Worm (Caenorhabditis elegans): ENCODE data around the gene mpst-3.

The mpst-3 gene

DNA sequence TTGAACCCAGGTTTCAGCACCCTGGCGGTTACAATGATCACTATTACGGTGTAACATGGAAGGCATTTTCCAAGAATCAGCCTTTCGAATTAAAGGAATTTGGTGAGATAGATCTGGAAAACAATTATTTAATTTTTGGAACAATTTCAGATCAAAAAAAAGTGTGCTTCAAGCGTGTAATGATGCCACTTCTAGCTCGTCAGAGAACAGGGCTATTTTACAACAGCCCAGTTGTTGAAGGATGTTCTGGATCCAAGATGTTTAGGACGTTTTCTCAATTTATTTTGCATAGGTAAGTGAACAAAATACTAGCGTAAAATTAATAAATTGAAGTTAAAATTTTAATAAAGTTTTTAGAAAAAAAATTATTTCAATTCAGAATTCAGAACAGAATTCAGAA is 5.5 kb downstream of the mpst-3 start:
- TF ChIP-seq ces-1 (GFP tag; optimal IDR thresholded peaks at IDR 0.05), result no peak
- TF ChIP-seq unc-120 (tag; optimal IDR thresholded peaks at IDR 0.05; ENCODE audit: poor library complexity, severe bottlenecking), result no peak
- TF ChIP-seq sptf-1 (tag; optimal IDR thresholded peaks at IDR 0.05), result no peak
- TF ChIP-seq unc-39 (tag; optimal IDR thresholded peaks at IDR 0.05), result no peak
- TF ChIP-seq ceh-39 (tag; optimal IDR thresholded peaks at IDR 0.05), result no peak
- no peak for TF ChIP-seq nhr-28 (tag; optimal IDR thresholded peaks at IDR 0.05)
- TF ChIP-seq flh-1 (GFP tag; optimal IDR thresholded peaks at IDR 0.05), result no peak
- TF ChIP-seq snpc-4 (tag; optimal IDR thresholded peaks at IDR 0.05), result no peak
- no peak for TF ChIP-seq hlh-1 (tag; optimal IDR thresholded peaks at IDR 0.05)
- TF ChIP-seq ztf-11 (tag; optimal IDR thresholded peaks at IDR 0.05), result no peak
- no peak for TF ChIP-seq unc-62 (GFP tag; optimal IDR thresholded peaks at IDR 0.05)
- TF ChIP-seq elt-3 (tag; optimal IDR thresholded peaks at IDR 0.05), result no peak
- no peak for TF ChIP-seq tbx-8 (GFP tag; optimal IDR thresholded peaks at IDR 0.05)
- no peak for TF ChIP-seq mls-2 (tag; optimal IDR thresholded peaks at IDR 0.05)
- no peak for TF ChIP-seq ham-2 (GFP tag; optimal IDR thresholded peaks at IDR 0.05)
- TF ChIP-seq mab-5 (tag; optimal IDR thresholded peaks at IDR 0.05), result no peak

DNA sequence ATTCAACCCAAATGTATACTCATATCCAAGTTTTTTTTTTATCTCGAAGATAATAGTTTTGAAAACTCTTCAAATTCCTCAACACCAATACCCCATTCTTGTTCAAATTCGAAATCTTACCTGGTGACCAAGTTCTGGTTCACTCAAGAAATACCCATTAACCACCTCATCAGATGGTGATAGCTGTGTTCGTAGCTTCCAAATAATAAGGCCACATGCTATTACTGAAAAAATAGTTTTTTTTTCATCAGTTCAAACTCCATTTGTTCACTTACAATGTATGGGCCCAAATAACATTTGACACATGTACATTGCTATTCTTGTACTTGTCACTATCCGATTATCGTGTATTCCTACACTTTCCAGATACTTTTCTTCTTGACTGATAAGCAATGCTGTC is 12.0 kb downstream of the mpst-3 start:
- no peak for TF ChIP-seq mls-2 (tag; optimal IDR thresholded peaks at IDR 0.05)

DNA sequence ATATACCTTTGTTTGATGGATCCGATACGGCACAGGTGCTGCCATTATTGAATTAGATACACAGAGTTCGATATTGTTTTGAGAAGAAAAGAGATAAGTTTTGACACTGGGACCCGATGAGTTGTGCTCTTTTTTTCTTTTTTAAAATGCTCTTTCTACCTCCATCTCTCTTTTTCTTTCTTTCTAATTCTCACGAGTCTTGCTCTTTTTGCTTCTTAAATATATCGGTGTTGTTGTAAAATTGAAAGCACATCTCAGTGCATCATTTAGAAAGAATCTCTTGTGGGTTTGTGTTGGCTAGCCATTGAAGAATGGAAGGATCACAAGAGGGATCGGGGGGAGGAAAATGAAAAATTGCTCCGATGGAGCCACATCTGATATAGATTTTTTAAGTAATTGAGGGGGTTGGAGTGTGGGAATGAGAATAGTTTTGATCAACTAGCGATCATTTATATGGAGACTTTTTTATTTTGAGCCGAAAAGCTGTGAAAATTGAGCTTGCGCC is 13.9 kb downstream of the mpst-3 start, which contains the start of gene H12D21.9:
TSS of gene H12D21.9 (minus strand) at position 148 of the 505 bp plus-strand sequence.
- TF ChIP-seq unc-120 (tag; optimal IDR thresholded peaks at IDR 0.05; ENCODE audit: poor library complexity, severe bottlenecking) (peak; percentile 54), lsy-2 (tag; optimal IDR thresholded peaks at IDR 0.05) (no peak), snpc-4 (tag; optimal IDR thresholded peaks at IDR 0.05) (no peak)

DNA sequence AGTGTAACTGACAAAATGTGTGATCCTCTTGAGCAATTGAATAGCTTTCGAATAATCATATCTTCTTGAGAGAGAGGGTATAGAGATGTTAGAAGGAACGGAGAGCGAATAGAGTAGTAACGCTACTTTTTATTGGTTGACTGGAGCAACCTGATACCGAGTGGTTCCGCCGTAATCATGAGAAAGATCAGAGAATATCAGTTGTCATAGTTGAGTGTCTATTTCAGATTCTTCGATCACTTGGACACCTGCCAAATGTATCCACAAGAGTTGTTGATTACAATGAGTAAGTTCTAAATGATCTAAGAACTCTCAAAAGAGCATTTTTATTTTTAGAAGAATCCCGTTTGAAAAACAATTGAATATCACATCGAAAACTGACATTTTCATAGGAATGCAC is 15.3 kb downstream of the mpst-3 start:
- no peak for TF ChIP-seq unc-120 (tag; optimal IDR thresholded peaks at IDR 0.05; ENCODE audit: poor library complexity, severe bottlenecking)
- TF ChIP-seq lsy-2 (tag; optimal IDR thresholded peaks at IDR 0.05), result no peak

DNA sequence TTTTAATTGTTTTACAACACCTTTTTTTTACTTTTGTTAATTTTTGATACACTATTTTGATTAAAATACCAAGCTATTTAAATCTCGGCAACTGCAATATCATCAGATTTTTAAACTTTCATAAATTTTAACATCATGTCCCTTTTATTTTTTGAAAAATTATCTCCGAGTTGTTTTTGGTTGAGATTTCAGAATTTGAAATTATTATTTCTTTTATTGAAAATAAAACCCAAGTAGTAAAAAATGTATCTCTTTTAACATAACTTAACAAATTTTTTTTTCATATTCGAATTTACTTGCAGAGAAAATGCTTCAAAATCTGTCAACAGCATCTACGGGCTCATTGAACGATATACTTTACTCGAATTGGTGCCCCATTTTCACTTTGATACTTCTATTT is 20.2 kb downstream of the mpst-3 start, which contains the start of gene H12D21.11:
TSS of gene H12D21.11 (plus strand) at position 301 of the 400 bp plus-strand sequence.
- TF ChIP-seq cnd-1 (tag; optimal IDR thresholded peaks at IDR 0.05) (no peak), ztf-11 (tag; optimal IDR thresholded peaks at IDR 0.05) (no peak), elt-3 (tag; optimal IDR thresholded peaks at IDR 0.05) (no peak), lsy-2 (tag; optimal IDR thresholded peaks at IDR 0.05) (no peak), nhr-12 (tag; optimal IDR thresholded peaks at IDR 0.05) (no peak), mls-2 (tag; optimal IDR thresholded peaks at IDR 0.05) (no peak), nhr-237 (tag; optimal IDR thresholded peaks at IDR 0.05) (no peak), tbx-8 (GFP tag; optimal IDR thresholded peaks at IDR 0.05) (no peak), sem-2 (GFP tag; optimal IDR thresholded peaks at IDR 0.05) (no peak), nhr-28 (tag; optimal IDR thresholded peaks at IDR 0.05) (no peak), ham-2 (GFP tag; optimal IDR thresholded peaks at IDR 0.05) (no peak), mep-1 (tag; optimal IDR thresholded peaks at IDR 0.05) (no peak)

DNA sequence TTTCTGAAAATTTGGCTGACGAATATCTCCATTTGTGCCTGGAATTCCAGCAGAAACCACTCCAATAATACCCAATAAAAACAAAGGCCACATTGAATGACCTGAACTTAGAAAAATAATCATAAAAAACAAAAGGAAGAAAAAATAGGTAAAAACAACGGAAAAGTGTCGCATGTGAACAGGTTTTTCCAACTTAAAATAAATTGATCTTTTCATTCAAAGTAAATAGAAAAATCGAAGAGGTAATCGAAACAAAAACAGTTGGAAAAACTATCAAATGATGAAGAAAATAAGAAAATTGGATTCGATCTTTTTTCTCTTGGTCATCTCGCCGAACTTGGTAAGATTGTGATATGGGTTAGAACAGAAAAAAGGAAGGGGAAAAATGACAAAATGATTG is 26.1 kb downstream of the mpst-3 start, which contains the start of gene zmp-4:
TSS of gene zmp-4 (minus strand) at position 101 of the 400 bp plus-strand sequence.
- TF ChIP-seq unc-120 (tag; optimal IDR thresholded peaks at IDR 0.05; ENCODE audit: poor library complexity, severe bottlenecking), result no peak

DNA sequence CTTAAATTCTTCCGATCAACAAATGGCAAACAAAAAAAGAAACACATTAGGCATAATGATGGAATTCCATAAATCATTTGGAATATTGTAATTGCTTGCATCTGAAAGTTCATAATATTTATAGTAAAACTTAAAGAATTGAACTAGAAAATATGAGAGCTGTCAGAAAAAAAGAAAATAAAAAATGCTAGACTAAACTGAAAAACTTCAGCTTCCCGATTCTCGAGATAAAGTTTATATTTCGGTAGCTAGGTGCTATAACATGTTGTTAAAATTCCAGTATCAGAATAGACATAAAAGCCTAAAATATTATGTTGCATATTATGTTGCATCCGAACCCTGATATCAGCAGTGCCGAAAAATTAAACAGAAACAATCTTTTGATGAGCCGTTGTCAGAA is 28.7 kb downstream of the mpst-3 start, which contains the start of gene srg-54:
TSS of gene srg-54 (minus strand) at position 101 of the 400 bp plus-strand sequence.
- TF ChIP-seq lin-13 (tag; optimal IDR thresholded peaks at IDR 0.05), result no peak
- TF ChIP-seq ham-2 (GFP tag; optimal IDR thresholded peaks at IDR 0.05), result no peak

DNA sequence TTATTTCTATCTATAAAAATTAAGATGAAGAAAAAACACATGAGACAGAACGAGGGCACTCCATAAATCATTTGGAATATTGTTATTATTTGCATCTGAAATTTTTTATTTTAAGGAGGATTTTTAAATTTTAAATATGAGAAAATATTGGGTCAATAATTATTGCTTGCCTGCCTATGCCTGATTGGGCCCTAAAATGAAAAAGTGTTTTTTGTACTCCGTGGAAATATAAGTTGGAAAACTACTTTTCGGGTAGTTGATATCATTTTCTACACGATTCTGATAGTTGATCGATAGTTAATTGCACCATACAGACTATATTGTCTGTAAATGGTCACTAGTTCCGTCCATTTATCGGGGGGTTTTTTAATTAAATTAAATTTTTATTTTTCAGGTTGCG is 32.8 kb downstream of the mpst-3 start, which contains the start of gene srg-55:
TSS of gene srg-55 (minus strand) at position 101 of the 400 bp plus-strand sequence.
- no peak for TF ChIP-seq ztf-11 (tag; optimal IDR thresholded peaks at IDR 0.05)

DNA sequence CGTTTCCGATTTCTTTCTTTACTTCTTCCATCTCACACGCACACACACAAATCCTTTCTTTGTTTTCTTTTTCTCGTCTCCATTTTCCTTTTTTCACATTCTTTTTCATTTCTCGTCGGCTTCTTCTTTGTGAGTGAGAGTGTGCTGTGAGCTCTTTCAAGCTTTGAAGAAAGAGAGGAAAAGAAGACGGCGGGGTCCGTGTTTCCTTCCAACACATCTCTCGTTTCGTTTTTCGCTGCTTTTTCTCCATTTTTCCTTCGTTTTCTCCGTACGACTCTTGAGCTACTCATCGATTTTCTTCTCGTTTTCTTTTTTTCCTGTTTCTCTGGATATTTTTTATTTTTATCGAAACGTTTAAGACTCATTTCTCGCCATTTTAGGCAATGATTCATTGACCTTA is 34.7 kb downstream of the mpst-3 start:
- no peak for TF ChIP-seq ceh-39 (tag; optimal IDR thresholded peaks at IDR 0.05)
- TF ChIP-seq ces-1 (GFP tag; optimal IDR thresholded peaks at IDR 0.05), result peak; percentile 15
